Fruit fly (Drosophila melanogaster): ENCODE measurements around the gene mEFTs.

DNA sequence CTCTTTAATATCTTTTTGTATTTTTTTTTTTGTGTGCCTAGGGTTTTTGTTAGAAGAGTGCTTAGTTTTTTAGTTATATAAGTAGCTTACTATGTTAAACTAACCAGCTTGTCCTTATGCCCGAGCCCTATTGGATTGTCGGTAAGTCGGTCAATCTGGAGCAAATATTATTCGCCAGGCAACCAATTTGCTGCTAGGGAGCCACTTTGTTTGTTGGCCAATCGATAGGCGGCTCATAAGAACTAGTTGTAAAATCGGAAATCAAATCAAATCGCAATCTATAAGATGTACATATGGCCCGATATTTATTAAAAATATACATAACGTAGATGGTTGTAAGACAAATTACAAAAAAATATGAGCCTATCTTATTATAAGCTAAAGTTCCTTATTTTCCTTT is 28.1 kb upstream of the mEFTs start, which contains the start of gene CG15144:
- TF ChIP-seq brk (GFP tag; optimal IDR thresholded peaks at IDR 0.05) (no peak), dsf (GFP tag; optimal IDR thresholded peaks at IDR 0.05; ENCODE audit: borderline replicate concordance) (no peak), psq (GFP tag; optimal IDR thresholded peaks at IDR 0.05) (no peak), OdsH (GFP tag; optimal IDR thresholded peaks at IDR 0.05) (no peak), Sp1 (GFP tag; optimal IDR thresholded peaks at IDR 0.05) (no peak), Dif (GFP tag; optimal IDR thresholded peaks at IDR 0.05; ENCODE audit: partially characterized antibody) (no peak), h (GFP tag; optimal IDR thresholded peaks at IDR 0.05) (no peak), N (GFP tag; optimal IDR thresholded peaks at IDR 0.05) (no peak), fru (GFP tag; optimal IDR thresholded peaks at IDR 0.05) (no peak), br (GFP tag; optimal IDR thresholded peaks at IDR 0.05) (no peak), Hr78 (GFP tag; optimal IDR thresholded peaks at IDR 0.05) (no peak), GATAd (GFP tag; optimal IDR thresholded peaks at IDR 0.05) (no peak), dl (GFP tag; optimal IDR thresholded peaks at IDR 0.05; ENCODE audit: insufficient read depth in 1 of 2, partially characterized antibody in 2 of 2) (no peak)

All from whole organism, wandering third instar larva.